Fruit fly (Drosophila melanogaster): ENCODE data around the gene tos.

The tos gene

dm6 chr2L:18695404-18695804, 13.5 kb upstream of the tos start, which contains the start of the genes CG10383 and CG10338 (continued):
- TF ChIP-seq NFAT (GFP tag; IDR thresholded peaks at IDR 0.05) (peak; percentile 91), nmo (GFP tag; optimal IDR thresholded peaks at IDR 0.05) (peak; percentile 87), Gug (GFP tag; IDR thresholded peaks at IDR 0.05) (peak; percentile 93), repo (GFP tag; optimal IDR thresholded peaks at IDR 0.05) (peak; percentile 74), CG2202 (tag; optimal IDR thresholded peaks at IDR 0.05) (peak; percentile 52), CG31441 (GFP tag; IDR thresholded peaks at IDR 0.05) (peak; percentile 71), CG15073 (GFP tag; optimal IDR thresholded peaks at IDR 0.05) (no peak), CG3995 (GFP tag; optimal IDR thresholded peaks at IDR 0.05) (peak; percentile 18), H2.0 (GFP tag; IDR thresholded peaks at IDR 0.05) (peak; percentile 88), Hmx (GFP tag; optimal IDR thresholded peaks at IDR 0.05) (peak; percentile 66), CG1832 (GFP tag; optimal IDR thresholded peaks at IDR 0.05) (no peak), CG12071 (GFP tag; optimal IDR thresholded peaks at IDR 0.05) (peak; percentile 58), CG11085 (GFP tag; IDR thresholded peaks at IDR 0.05) (peak; percentile 83), chm (GFP tag; IDR thresholded peaks at IDR 0.05) (peak; percentile 89), Six4 (GFP tag; optimal IDR thresholded peaks at IDR 0.05) (peak; percentile 75), Doc3 (GFP tag; IDR thresholded peaks at IDR 0.05; ENCODE audit: partially characterized antibody) (0 out of 3 replicates have a peak, but pooled peaks have one; percentile 33), shn (GFP tag; optimal IDR thresholded peaks at IDR 0.05) (peak; percentile 92), NK7.1 (GFP tag; optimal IDR thresholded peaks at IDR 0.05) (peak; percentile 73), seq (GFP tag; IDR thresholded peaks at IDR 0.05) (peak; percentile 84), CG17385 (GFP tag; optimal IDR thresholded peaks at IDR 0.05) (peak; percentile 82), onecut (GFP tag; IDR thresholded peaks at IDR 0.05) (peak; percentile 61), CG6272 (GFP tag; IDR thresholded peaks at IDR 0.05) (peak; percentile 88), CG7839 (tag; optimal IDR thresholded peaks at IDR 0.05) (peak; percentile 80), HmgD (GFP tag; optimal IDR thresholded peaks at IDR 0.05) (peak; percentile 86), sug (tag; optimal IDR thresholded peaks at IDR 0.05) (peak; percentile 83), pan (optimal IDR thresholded peaks at IDR 0.05) (no peak), pan (GFP tag; optimal IDR thresholded peaks at IDR 0.05 in 1 of 2, IDR thresholded peaks at IDR 0.05 in 1 of 2) (peak in 1 of 2 experiments; percentile 94), CG10654 (GFP tag; optimal IDR thresholded peaks at IDR 0.05) (peak; percentile 71), chinmo (GFP tag; IDR thresholded peaks at IDR 0.05; ENCODE audit: partially characterized antibody) (0 out of 4 replicates have a peak, but pooled peaks have one; percentile 27), CoRest (tag; optimal IDR thresholded peaks at IDR 0.05) (peak; percentile 81), eve (GFP tag; optimal IDR thresholded peaks at IDR 0.05) (no peak), CG9817 (tag; optimal IDR thresholded peaks at IDR 0.05) (peak; percentile 78), Adf1 (GFP tag; IDR thresholded peaks at IDR 0.05) (peak; percentile 56), CG2120 (GFP tag; optimal IDR thresholded peaks at IDR 0.05) (peak; percentile 96), Lhr (GFP tag; optimal IDR thresholded peaks at IDR 0.05) (peak; percentile 62), Dek (tag; optimal IDR thresholded peaks at IDR 0.05) (peak; percentile 62), CG18599 (GFP tag; optimal IDR thresholded peaks at IDR 0.05) (peak; percentile 92), Spps (tag; optimal IDR thresholded peaks at IDR 0.05) (peak; percentile 37), Sox100B (GFP tag; optimal IDR thresholded peaks at IDR 0.05) (peak; percentile 41), CG1792 (GFP tag; optimal IDR thresholded peaks at IDR 0.05) (peak; percentile 82), sens-2 (GFP tag; IDR thresholded peaks at IDR 0.05) (peak; percentile 70; the same call in 1 of the 2 replicates), CG2678 (tag; optimal IDR thresholded peaks at IDR 0.05) (peak; percentile 79), wdn (GFP tag; IDR thresholded peaks at IDR 0.05) (peak; percentile 84), fd64A (GFP tag; optimal IDR thresholded peaks at IDR 0.05) (peak; percentile 22), insv (GFP tag; optimal IDR thresholded peaks at IDR 0.05) (peak in 1 of 2 experiments; percentile 43), CG8290 (GFP tag; optimal IDR thresholded peaks at IDR 0.05) (peak; percentile 48), CG8290 (tag; optimal IDR thresholded peaks at IDR 0.05) (peak in 1 of 2 experiments; percentile 94), oc (tag; optimal IDR thresholded peaks at IDR 0.05) (peak; percentile 79), CG10431 (GFP tag; optimal IDR thresholded peaks at IDR 0.05) (no peak), psq (GFP tag; optimal IDR thresholded peaks at IDR 0.05) (peak; percentile 62), stc (GFP tag; IDR thresholded peaks at IDR 0.05) (peak; percentile 92), z (GFP tag; IDR thresholded peaks at IDR 0.05) (no peak)

Data from whole organism, embryonic.